Fruit fly (Drosophila melanogaster): ENCODE measurements around the gene CG13293.

Gene CG13293

dm6 chr3L:6103658-6104057, 21.0 kb downstream of the CG13293 start (continued):
- TF ChIP-seq CG13287 (GFP tag; IDR thresholded peaks at IDR 0.05; ENCODE audit: partially characterized antibody) (no peak), CG32532 (GFP tag; IDR thresholded peaks at IDR 0.05) (no peak; the same call in 1 of the 2 replicates), fd102C (GFP tag; optimal IDR thresholded peaks at IDR 0.05) (no peak), Dll (GFP tag; IDR thresholded peaks at IDR 0.05; ENCODE audit: partially characterized antibody) (no peak), H2.0 (GFP tag; IDR thresholded peaks at IDR 0.05) (no peak), Dip2 (GFP tag; IDR thresholded peaks at IDR 0.05) (no peak), gcm2 (GFP tag; optimal IDR thresholded peaks at IDR 0.05) (no peak), CG3847 (GFP tag; IDR thresholded peaks at IDR 0.05) (no peak), scrt (GFP tag; optimal IDR thresholded peaks at IDR 0.05) (no peak), CG8359 (GFP tag; optimal IDR thresholded peaks at IDR 0.05; ENCODE audit: borderline replicate concordance) (no peak), YL-1 (GFP tag; optimal IDR thresholded peaks at IDR 0.05) (no peak), Med (GFP tag) (peak; percentile 53), Tbp (GFP tag; optimal IDR thresholded peaks at IDR 0.05) (no peak), ci (GFP tag; IDR thresholded peaks at IDR 0.05) (0 out of 3 replicates have a peak, but pooled peaks have one; percentile 25), CG11695 (GFP tag; IDR thresholded peaks at IDR 0.05) (no peak), lov (optimal IDR thresholded peaks at IDR 0.05) (no peak), lov (GFP tag; IDR thresholded peaks at IDR 0.05) (no peak), eve (GFP tag; optimal IDR thresholded peaks at IDR 0.05) (no peak), CG30403 (GFP tag; optimal IDR thresholded peaks at IDR 0.05) (no peak), Oaz (GFP tag; IDR thresholded peaks at IDR 0.05) (0 out of 2 replicates have a peak, but pooled peaks have one; percentile 5), btn (GFP tag; optimal IDR thresholded peaks at IDR 0.05) (no peak), Ets65A (GFP tag) (peak; percentile 35), GATAe (GFP tag; conservative IDR thresholded peaks at IDR 0.05) (no peak), ATbp (GFP tag; optimal IDR thresholded peaks at IDR 0.05) (no peak), B-H1 (GFP tag; IDR thresholded peaks at IDR 0.05) (no peak), CG4820 (GFP tag; optimal IDR thresholded peaks at IDR 0.05) (no peak), toy (GFP tag; IDR thresholded peaks at IDR 0.05) (no peak), BtbVII (GFP tag; optimal IDR thresholded peaks at IDR 0.05) (no peak), Myb (GFP tag; optimal IDR thresholded peaks at IDR 0.05) (no peak), mirr (GFP tag; optimal IDR thresholded peaks at IDR 0.05) (no peak), ap (GFP tag; IDR thresholded peaks at IDR 0.05) (no peak), pan (optimal IDR thresholded peaks at IDR 0.05) (no peak), pan (GFP tag; optimal IDR thresholded peaks at IDR 0.05 in 1 of 2, IDR thresholded peaks at IDR 0.05 in 1 of 2) (no peak), CG10979 (tag; optimal IDR thresholded peaks at IDR 0.05) (no peak), grau (tag; optimal IDR thresholded peaks at IDR 0.05) (no peak), Side (GFP tag; optimal IDR thresholded peaks at IDR 0.05) (no peak), CG8924 (tag; optimal IDR thresholded peaks at IDR 0.05) (no peak), CG10462 (GFP tag; optimal IDR thresholded peaks at IDR 0.05) (no peak), schlank (tag; optimal IDR thresholded peaks at IDR 0.05) (no peak), seq (GFP tag; IDR thresholded peaks at IDR 0.05) (0 out of 2 replicates have a peak, but pooled peaks have one; percentile 33), Ets97D (GFP tag; optimal IDR thresholded peaks at IDR 0.05) (peak; percentile 30), dysf (GFP tag; IDR thresholded peaks at IDR 0.05) (no peak), vnd (GFP tag; IDR thresholded peaks at IDR 0.05; ENCODE audit: partially characterized antibody) (no peak), CTCF (GFP tag; optimal IDR thresholded peaks at IDR 0.05) (peak; percentile 90), Abd-B (GFP tag; optimal IDR thresholded peaks at IDR 0.05) (no peak), zfh1 (GFP tag; IDR thresholded peaks at IDR 0.05) (no peak), Sry-β (GFP tag; optimal IDR thresholded peaks at IDR 0.05) (no peak), onecut (GFP tag; IDR thresholded peaks at IDR 0.05) (0 out of 2 replicates have a peak, but pooled peaks have one; percentile 6), kah (GFP tag; optimal IDR thresholded peaks at IDR 0.05) (no peak), HmgZ (tag; optimal IDR thresholded peaks at IDR 0.05) (no peak), maf-S (GFP tag; optimal IDR thresholded peaks at IDR 0.05) (no peak), CG7963 (GFP tag; IDR thresholded peaks at IDR 0.05; ENCODE audit: partially characterized antibody) (no peak), Fer1 (GFP tag; optimal IDR thresholded peaks at IDR 0.05) (no peak)
